Fruit fly (Drosophila melanogaster) Kc167 (cell line): ENCODE measurements around the gene Twdlalpha.

Experiments
- Myc ChIP-seq: fragments of >200 bp; optimal IDR thresholded peaks from 2 replicates; lab custom pipeline; 2017; ENCODE audit warnings: missing external identifiers
- Sin3A ChIP-seq: fragments of >200 bp; optimal IDR thresholded peaks from 2 replicates; lab custom pipeline; 2018; ENCODE audit warnings: missing external identifiers
- h ChIP-seq: fragments of >200 bp; optimal IDR thresholded peaks from 3 replicates; lab custom pipeline; 2018; ENCODE audit warnings: missing external identifiers
- insv ChIP-seq: fragments of >200 bp; optimal IDR thresholded peaks from 3 replicates; lab custom pipeline; 2018; ENCODE audit warnings: missing external identifiers
- psq ChIP-seq: fragments of >200 bp; optimal IDR thresholded peaks from 2 replicates; lab custom pipeline; 2017; ENCODE audit warnings: missing external identifiers
- ttk ChIP-seq: sonication (Bioruptor generic); optimal IDR thresholded peaks from 2 replicates; lab custom pipeline; 2017; ENCODE audit warnings: missing external identifiers

Twdlalpha gene

DNA sequence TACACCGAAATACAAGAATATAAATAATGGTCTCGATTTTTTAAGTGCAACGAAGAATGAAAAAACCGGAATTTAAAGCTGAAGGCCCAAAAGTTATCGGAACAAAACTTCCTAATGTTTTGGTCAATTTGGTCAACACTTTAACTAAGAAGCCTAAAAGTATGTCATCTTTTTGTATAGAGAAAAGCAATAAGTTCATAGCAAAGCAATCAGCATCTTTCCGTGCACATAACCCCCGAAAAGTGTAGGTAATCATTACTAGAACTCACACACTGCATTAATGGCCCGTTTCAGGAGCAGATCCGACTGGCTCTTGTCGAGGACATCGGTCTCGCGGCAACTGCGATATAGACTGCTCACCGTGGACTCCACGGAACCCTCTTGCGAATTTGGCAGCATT is 1.7 kb downstream of the Twdlalpha start:
- TF ChIP-seq ttk (lab: Kevin White, UChicago) (no peak), h (lab: Kevin White, UChicago) (no peak)

DNA sequence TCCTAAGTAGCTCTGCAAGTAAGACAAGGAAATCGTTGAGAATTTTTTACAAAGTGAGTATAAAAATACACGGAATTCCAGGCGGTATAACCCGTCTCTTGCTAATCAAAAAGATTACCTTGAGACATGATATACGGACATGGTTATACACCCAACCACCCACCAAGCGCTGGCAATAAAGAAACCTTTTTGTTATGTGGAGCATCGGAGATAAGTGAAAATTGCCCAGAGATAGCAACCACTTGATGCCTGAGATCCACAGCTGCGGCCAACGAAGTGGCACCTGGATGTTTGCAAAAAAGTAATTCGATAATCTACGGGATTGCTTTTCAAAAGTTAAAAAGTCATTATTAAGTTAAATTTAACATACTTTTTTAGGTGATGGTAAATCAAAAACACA is 3.3 kb downstream of the Twdlalpha start:
- no peak for TF ChIP-seq ttk (lab: Kevin White, UChicago)
- TF ChIP-seq insv (lab: Kevin White, UChicago) = no peak
- no peak for TF ChIP-seq h (lab: Kevin White, UChicago)
- TF ChIP-seq Sin3A = no peak
- no peak for TF ChIP-seq psq
- no peak for TF ChIP-seq Myc

DNA sequence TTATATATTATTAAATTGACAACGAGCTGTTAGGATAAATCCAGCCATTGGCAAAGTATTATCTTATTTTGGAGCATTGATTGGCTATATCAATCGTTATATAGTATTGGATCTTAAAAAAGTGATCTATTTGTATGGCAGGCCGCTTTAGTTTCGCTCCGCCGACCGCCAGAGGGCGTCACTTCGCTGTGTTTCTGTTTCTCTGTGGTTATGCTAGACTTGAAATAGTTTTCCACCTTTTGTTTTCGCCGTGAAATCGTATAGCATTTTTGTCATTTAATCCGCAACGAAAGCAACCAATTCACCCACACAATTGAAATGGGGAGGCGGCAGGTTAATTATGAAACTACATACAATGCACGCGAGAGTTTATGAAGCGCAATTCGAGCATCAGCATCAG is 4.2 kb downstream of the Twdlalpha start:
- TF ChIP-seq Sin3A = no peak
- TF ChIP-seq ttk (lab: Kevin White, UChicago) = no peak
- TF ChIP-seq insv (lab: Kevin White, UChicago) = no peak
- no peak for TF ChIP-seq Myc
- TF ChIP-seq psq = no peak
- TF ChIP-seq h (lab: Kevin White, UChicago) = peak; percentile 4

DNA sequence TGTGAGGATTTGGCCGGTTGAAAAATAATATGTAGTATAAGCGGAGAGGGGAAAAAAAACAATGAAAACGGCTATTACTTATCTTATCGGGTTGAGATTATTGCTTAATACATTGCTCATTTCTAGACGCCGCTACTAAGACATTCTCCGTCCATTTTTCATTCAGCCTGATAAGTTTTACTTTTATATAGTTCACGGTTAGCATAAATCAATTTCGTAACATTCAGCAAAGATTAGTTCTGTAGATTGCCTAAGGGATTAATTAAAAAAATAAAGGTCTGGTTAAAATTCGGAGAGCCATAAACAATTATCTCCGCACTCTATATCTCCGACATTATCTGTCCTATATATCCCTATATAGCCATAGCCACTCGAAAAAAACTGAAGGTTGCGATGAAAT is 4.8 kb downstream of the Twdlalpha start:
- no peak for TF ChIP-seq Myc
- TF ChIP-seq insv (lab: Kevin White, UChicago) = no peak
- no peak for TF ChIP-seq psq
- TF ChIP-seq h (lab: Kevin White, UChicago) = no peak
- TF ChIP-seq Sin3A = no peak
- TF ChIP-seq ttk (lab: Kevin White, UChicago) = no peak

DNA sequence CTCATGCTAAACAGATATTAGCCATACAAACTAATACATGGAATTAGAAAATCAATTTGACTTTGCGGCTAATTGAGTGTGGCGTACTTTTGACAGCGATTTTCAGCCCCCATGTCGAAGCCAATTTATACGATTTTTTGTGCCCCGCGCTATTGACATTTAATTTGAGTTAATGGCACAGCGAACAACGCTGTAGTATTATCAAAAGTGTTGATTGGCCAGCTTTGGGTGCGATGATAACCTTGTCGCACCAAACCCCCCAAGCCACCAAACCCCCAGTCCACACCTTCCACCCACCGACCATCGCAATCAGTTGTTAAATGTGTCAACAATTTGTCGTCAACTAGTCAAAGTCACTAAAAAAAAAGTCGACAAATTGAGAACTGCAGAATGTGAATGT is 6.7 kb downstream of the Twdlalpha start:
- no peak for TF ChIP-seq insv (lab: Kevin White, UChicago)
- no peak for TF ChIP-seq psq
- TF ChIP-seq ttk (lab: Kevin White, UChicago) = no peak
- TF ChIP-seq h (lab: Kevin White, UChicago) = no peak
- TF ChIP-seq Myc = no peak
- TF ChIP-seq Sin3A = no peak

DNA sequence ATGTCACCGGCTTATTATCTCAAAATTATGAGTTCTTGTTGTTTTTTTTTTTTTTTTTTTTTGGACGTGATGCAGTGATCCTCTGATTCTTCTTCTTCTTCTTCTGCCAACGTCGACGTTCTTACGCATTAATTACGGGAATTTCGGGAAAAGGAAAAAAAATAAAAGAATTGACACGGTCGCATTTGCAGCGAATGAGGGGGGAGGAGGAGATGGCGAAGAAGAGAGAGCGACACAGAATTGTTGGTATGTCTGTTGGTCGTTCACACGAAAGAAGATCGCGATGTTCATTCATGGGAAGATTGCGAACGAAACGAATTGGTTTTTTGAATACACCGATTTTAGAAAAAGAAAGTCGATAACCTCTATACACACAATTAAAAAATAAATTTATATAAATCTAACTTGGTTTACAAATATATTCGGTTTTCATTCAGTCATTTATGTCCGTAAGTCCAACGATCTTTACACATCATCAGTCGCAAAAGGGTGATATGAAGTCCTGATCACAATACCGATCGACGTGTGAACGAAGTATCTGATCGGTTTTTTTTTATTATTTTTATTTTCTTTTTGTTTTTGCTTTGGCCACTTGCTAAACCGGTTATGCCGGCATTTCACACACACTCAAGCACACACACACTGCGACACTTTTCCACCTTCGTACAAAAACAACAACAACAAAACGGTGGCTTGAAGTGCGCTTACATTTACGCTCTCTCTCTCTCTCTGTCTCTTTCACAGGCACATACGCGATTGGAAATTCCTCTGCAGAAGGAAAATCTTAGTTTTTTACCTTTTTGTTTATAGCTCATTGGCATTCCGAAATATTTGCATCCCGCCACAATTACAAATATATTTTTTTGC is 8.3 kb downstream of the Twdlalpha start:
- TF ChIP-seq ttk (lab: Kevin White, UChicago) (no peak), psq (no peak), insv (lab: Kevin White, UChicago) (no peak), Sin3A (no peak), Myc (no peak), h (lab: Kevin White, UChicago) (no peak)

DNA sequence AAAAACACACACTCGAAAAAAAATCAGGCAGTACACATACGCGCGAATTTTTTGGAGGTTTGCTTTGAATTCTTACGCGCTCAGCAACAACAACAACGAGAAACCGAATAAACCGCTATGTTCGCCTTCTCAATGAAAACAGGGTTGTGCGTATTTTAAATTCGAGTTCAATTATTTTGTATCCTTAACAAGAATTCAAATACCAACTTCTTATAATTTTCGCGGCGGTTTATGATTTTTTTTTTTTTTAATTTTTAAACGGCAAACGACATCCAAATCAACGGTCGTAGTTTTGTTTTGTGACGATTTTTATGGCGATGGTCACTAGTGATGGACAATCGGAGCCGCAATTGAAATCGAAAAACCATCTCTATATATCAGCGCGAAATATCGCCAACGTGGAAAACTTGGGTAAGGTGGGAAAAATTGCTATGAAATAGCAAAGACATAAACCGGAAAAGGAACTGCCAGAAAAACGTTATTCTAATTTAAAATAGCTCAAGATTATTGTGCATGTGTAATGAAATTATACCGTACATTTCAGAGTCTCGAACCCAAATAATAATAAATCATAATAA is 9.0 kb downstream of the Twdlalpha start, which contains the start of gene goe:
Gene goe (minus strand): TSS at position 332 of the 578 bp plus-strand sequence.
- TF ChIP-seq insv (lab: Kevin White, UChicago) (no peak), Sin3A (no peak), Myc (no peak), ttk (lab: Kevin White, UChicago) (no peak), psq (no peak), h (lab: Kevin White, UChicago) (no peak)

DNA sequence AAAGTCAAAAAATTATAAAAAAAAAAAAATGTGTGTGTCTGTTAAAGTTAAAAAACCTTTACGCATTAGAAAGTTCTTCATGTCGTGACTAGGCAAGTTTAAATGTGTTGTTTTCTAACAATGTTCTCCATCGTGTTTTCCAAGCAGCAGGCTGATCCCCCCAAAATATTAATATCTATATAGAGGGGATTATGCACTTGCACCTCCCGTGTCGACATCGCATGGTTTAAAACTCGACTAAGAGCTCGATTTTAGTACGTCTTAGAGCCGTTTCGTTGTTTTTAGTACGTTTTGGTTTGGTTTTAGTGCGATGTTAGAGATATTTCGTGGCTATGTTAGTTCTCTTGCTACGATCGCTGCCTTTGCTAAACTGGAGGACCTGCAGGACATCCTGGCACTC is 10.4 kb downstream of the Twdlalpha start:
- TF ChIP-seq ttk (lab: Kevin White, UChicago) = no peak
- no peak for TF ChIP-seq Myc

DNA sequence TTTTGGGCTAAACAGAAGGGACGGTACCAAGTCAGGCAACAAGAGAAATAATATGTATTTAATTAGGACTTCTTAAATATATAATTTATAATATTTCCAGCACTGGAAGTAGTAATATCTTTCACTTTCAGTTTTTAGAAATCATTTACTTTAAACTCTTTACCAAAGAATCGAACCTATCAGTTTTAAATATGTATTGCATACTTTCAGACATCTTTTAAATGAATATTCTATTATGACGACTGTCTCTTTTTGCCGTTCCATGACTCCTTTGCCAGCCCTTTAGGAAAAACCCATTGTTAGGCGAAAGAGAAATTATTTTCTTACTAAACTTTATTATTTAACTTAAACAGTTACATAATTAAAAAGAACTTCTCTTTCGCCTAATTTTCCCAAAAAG is 15.0 kb downstream of the Twdlalpha start:
- no peak for TF ChIP-seq Myc
- no peak for TF ChIP-seq h (lab: Kevin White, UChicago)
- TF ChIP-seq psq = no peak
- TF ChIP-seq ttk (lab: Kevin White, UChicago) = no peak
- no peak for TF ChIP-seq Sin3A
- no peak for TF ChIP-seq insv (lab: Kevin White, UChicago)

DNA sequence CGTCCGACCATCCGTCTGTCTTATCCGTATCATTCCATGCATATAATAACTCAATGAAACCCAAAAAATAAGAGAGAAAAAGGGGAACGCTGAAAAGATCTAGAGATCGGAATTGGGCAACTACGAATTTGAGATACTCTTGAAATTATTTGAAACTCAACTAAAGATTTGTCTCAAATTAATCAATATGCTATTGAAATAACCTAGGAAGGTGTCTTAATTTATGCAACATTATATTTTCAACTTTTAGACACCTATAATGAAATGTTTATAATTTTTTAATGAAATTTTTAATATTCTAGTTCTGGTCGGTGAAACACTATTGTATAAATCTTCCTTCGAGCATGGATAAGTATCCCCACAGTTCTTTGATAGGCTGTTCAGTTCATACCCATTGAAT is 17.9 kb downstream of the Twdlalpha start:
- TF ChIP-seq ttk (lab: Kevin White, UChicago) (no peak), psq (no peak), insv (lab: Kevin White, UChicago) (no peak), Sin3A (no peak), Myc (no peak), h (lab: Kevin White, UChicago) (no peak)

DNA sequence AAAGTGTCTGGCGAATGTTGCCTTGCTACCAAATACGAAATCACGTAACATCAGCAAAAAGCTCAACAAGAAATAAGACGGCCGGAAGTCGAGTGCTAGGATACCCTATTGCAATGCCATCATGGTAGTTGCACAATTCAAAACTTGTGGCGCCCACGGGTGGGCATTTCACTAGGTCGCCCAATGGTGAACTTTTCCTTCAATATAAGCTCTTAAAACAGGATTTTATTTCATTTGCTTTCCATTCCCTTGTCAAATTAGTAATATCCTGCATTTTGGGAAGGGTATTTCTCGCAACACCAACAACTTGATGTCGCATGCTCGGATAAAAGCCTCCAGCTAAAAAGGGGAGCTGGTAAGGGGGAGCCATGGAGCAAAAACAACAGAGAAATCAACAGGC is 18.9 kb downstream of the Twdlalpha start:
- TF ChIP-seq insv (lab: Kevin White, UChicago) = no peak

DNA sequence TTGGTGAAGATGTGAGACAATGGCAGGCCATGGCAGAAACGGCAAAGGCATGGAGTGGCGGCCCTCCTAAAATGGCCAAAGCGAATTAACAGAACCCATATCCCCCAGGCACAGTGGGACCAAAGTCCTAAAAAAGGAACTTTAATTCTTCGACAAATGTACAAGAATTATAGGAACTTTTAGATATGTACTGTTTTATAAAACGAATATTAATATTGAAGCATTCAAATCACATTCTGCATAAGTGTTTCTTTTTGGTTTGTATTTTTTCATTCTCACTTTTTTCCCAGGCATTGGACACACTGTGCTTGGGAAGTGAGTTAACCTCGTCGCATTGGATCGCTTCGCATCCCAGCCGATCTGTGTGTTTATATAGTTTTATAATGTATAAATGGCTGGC is 22.3 kb downstream of the Twdlalpha start:
- TF ChIP-seq Sin3A (no peak), h (lab: Kevin White, UChicago) (no peak), insv (lab: Kevin White, UChicago) (no peak), psq (no peak), ttk (lab: Kevin White, UChicago) (no peak), Myc (no peak)

DNA sequence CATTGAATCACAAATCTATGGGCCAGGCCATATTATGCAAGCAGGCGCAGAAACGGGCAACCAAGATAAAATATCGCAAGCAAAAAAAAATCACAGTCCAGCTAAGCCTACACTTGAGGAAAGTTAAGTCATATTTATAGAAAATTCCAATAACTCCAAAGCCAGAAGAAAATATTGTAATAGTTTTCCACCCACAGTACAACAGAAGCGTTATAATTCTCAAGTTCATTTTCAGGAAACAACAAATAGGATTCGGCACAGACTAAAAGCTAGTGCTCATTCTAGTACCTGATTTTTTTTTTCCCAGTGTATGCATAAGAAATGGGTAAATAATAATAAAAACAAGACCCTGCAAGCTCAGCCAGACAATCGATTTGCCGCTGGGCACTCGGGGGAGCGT is 23.2 kb downstream of the Twdlalpha start:
- TF ChIP-seq insv (lab: Kevin White, UChicago) (no peak), Sin3A (no peak), psq (no peak), h (lab: Kevin White, UChicago) (no peak), ttk (lab: Kevin White, UChicago) (no peak), Myc (no peak)
